Worm (Caenorhabditis elegans) whole organism, L3 larva: ENCODE data around the gene dmd-6.

ENCODE experiments used
- R02D3.7 ChIP-seq: fragments of 150-350 bp; optimal IDR thresholded peaks from 2 replicates; lab custom pipeline; 2014; ENCODE audit warnings: missing biosample characterization, missing genetic modification characterization
- ZK546.5 ChIP-seq: sonication (generic microtip); optimal IDR thresholded peaks from 2 replicates; lab custom pipeline; 2017; ENCODE audit warnings: missing biosample characterization, missing genetic modification characterization
- nhr-11 ChIP-seq: fragments of 150-350 bp; optimal IDR thresholded peaks from 2 replicates; lab custom pipeline; 2014; ENCODE audit warnings: missing biosample characterization, missing genetic modification characterization
- nhr-28 ChIP-seq: fragments of 150-350 bp; optimal IDR thresholded peaks from 2 replicates; lab custom pipeline; 2014; ENCODE audit warnings: missing biosample characterization, missing genetic modification characterization
- nhr-67 ChIP-seq: fragments of 150-350 bp; optimal IDR thresholded peaks from 2 replicates; lab custom pipeline; 2014; ENCODE audit warnings: missing biosample characterization, missing genetic modification characterization
- pha-4 ChIP-seq: fragments of 150-350 bp; optimal IDR thresholded peaks from 2 replicates; lab custom pipeline; 2014; ENCODE audit warnings: missing biosample characterization, missing genetic modification reagents, missing genetic modification characterization
- skn-1 ChIP-seq: fragments of 150-350 bp; optimal IDR thresholded peaks from 2 replicates; lab custom pipeline; 2014; ENCODE audit warnings: missing biosample characterization, missing genetic modification characterization
- snpc-4 ChIP-seq: fragments of 150-350 bp; optimal IDR thresholded peaks from 2 replicates; lab custom pipeline; 2014; ENCODE audit warnings: missing biosample characterization, missing genetic modification characterization
- unc-62 ChIP-seq: fragments of 150-350 bp; sonication (generic microtip); optimal IDR thresholded peaks from 4 replicates; lab custom pipeline; 2014; ENCODE audit warnings: missing biosample characterization, missing genetic modification reagents, missing genetic modification characterization
- ztf-11 ChIP-seq: fragments of 150-350 bp; optimal IDR thresholded peaks from 2 replicates; lab custom pipeline; 2014; ENCODE audit warnings: missing biosample characterization, missing genetic modification characterization

- TF ChIP-seq snpc-4 (no peak), pha-4 (tag; lab: Kevin White, UChicago) (no peak), ztf-11 (tag; lab: Kevin White, UChicago) (no peak), R02D3.7 (tag; lab: Kevin White, UChicago) (no peak), nhr-11 (no peak), unc-62 (GFP tag; lab: Kevin White, UChicago) (no peak), nhr-28 (no peak), skn-1 (tag; lab: Kevin White, UChicago) (no peak), nhr-67 (tag; lab: Kevin White, UChicago) (no peak), ZK546.5 (tag; lab: Kevin White, UChicago) (no peak)
These were observed 1.6 kb downstream of the dmd-6 start for ce11 chrIV:14617985-14618384.
